Fruit fly (Drosophila melanogaster) ovary, adult (tissue): Measurements from ENCODE around the gene Ssdp.

Experiments
- CG17801 ChIP-seq: fragments of 200-800 bp; optimal IDR thresholded peaks from 2 replicates; lab custom pipeline; 2019; ENCODE audit warnings: missing biosample characterization, mild to moderate bottlenecking, missing genetic modification characterization, moderate library complexity; ENCODE audit not compliant: partially characterized antibody

The Ssdp gene

dm6 chr3R:18185385-18185784 is 14.0 kb downstream of the Ssdp start, which contains the start of the genes Arp5 and CG7208:
TSS of gene Arp5 (plus strand) at chr3R:18185498.
TSS of gene CG7208 (minus strand) at chr3R:18185715.
- TF ChIP-seq CG17801 (GFP tag; lab: Kevin White, UChicago) = peak; percentile 86

- peak; percentile 2 for TF ChIP-seq CG17801 (GFP tag; lab: Kevin White, UChicago)
These were observed 16.2 kb downstream of the Ssdp start, which contains the start of gene cdm for dm6 chr3R:18183244-18183643. TSS of gene cdm (minus strand) at chr3R:18183479.

dm6 chr3R:18171983-18172967 is 27.1 kb downstream of the Ssdp start:
- TF ChIP-seq CG17801 (GFP tag; lab: Kevin White, UChicago) = peak; percentile 75

dm6 chr3R:18169982-18170531 is 29.3 kb downstream of the Ssdp start:
- no peak for TF ChIP-seq CG17801 (GFP tag; lab: Kevin White, UChicago)

- TF ChIP-seq CG17801 (GFP tag; lab: Kevin White, UChicago) = no peak
These were observed 30.5 kb downstream of the Ssdp start for dm6 chr3R:18168929-18169350.

dm6 chr3R:18168398-18168797 is 31.0 kb downstream of the Ssdp start:
- TF ChIP-seq CG17801 (GFP tag; lab: Kevin White, UChicago) = peak; percentile 23

dm6 chr3R:18167416-18168237 is 31.8 kb downstream of the Ssdp start, which contains the start of gene wrd:
TSS of gene wrd (plus strand) at chr3R:18167757.
- TF ChIP-seq CG17801 (GFP tag; lab: Kevin White, UChicago) = peak; percentile 27

- no peak for TF ChIP-seq CG17801 (GFP tag; lab: Kevin White, UChicago)
These were observed 32.3 kb downstream of the Ssdp start, which contains the start of the genes CG7215 and Prx5 for dm6 chr3R:18167173-18167415. TSS of gene CG7215 (minus strand) at chr3R:18167273. TSS of gene Prx5 (minus strand) at chr3R:18167273.

- no peak for TF ChIP-seq CG17801 (GFP tag; lab: Kevin White, UChicago)
These were observed 33.1 kb downstream of the Ssdp start for dm6 chr3R:18166261-18166720.

- TF ChIP-seq CG17801 (GFP tag; lab: Kevin White, UChicago) = peak; percentile 50
These were observed 35.2 kb downstream of the Ssdp start, which contains the start of the genes CG7218 and Cbp20 for dm6 chr3R:18164052-18164722. TSS of gene CG7218 (minus strand) at chr3R:18164397. TSS of gene Cbp20 (plus strand) at chr3R:18164661.

dm6 chr3R:18160165-18160814 is 39.1 kb downstream of the Ssdp start:
- TF ChIP-seq CG17801 (GFP tag; lab: Kevin White, UChicago) = no peak

dm6 chr3R:18158401-18158800 is 41.0 kb downstream of the Ssdp start, which contains the start of gene CG14315:
TSS of gene CG14315 (plus strand) at chr3R:18158701.
- no peak for TF ChIP-seq CG17801 (GFP tag; lab: Kevin White, UChicago)

- TF ChIP-seq CG17801 (GFP tag; lab: Kevin White, UChicago) = no peak
These were observed 41.9 kb downstream of the Ssdp start for dm6 chr3R:18157459-18157858.
